Fruit fly (Drosophila melanogaster) whole organism, embryonic: ENCODE data around the gene Tnpo-SR.

Experiments
- CG15269 ChIP-seq: fragments of 200-800 bp; sonication (Bioruptor generic); optimal IDR thresholded peaks from 2 replicates; lab custom pipeline; 2018; ENCODE audit warnings: missing biosample characterization, mild to moderate bottlenecking, missing genetic modification characterization, moderate library complexity
- CG16779 ChIP-seq: fragments of 200-800 bp; sonication (Bioruptor generic); IDR thresholded peaks from 2 replicates; pipeline ENCODE4 v1.3.6; 2022; ENCODE audit warnings: missing biosample characterization, missing genetic modification characterization
- CG32532 ChIP-seq: fragments of 200-800 bp; sonication (Bioruptor generic); IDR thresholded peaks from 2 replicates; pipeline ENCODE4 v1.3.6; 2022; ENCODE audit warnings: missing biosample characterization, missing genetic modification characterization
- CG43689 ChIP-seq: fragments of 200-800 bp; sonication (Bioruptor generic); IDR thresholded peaks from 2 replicates; pipeline ENCODE4 v1.3.6; 2022; ENCODE audit warnings: missing biosample characterization, missing genetic modification characterization
- CG6272 ChIP-seq: fragments of 200-800 bp; sonication (Bioruptor generic); IDR thresholded peaks from 2 replicates; pipeline ENCODE4 v1.3.6; 2022; ENCODE audit warnings: missing biosample characterization, missing genetic modification characterization
- CG7786 ChIP-seq: fragments of 200-800 bp; sonication (Bioruptor generic); optimal IDR thresholded peaks from 2 replicates; lab custom pipeline; 2016; ENCODE audit warnings: missing biosample characterization, missing genetic modification characterization
- Dfd ChIP-seq, 2 experiments: fragments of >200 bp; optimal IDR thresholded peaks; 2 replicates each; lab custom pipeline; 2017; ENCODE audit warnings: missing biosample characterization in 2 of 2, missing genetic modification characterization in 2 of 2
- Sin3A ChIP-seq: fragments of >200 bp; optimal IDR thresholded peaks from 2 replicates; lab custom pipeline; 2018
- dimm ChIP-seq: fragments of 200-800 bp; sonication (Bioruptor generic); IDR thresholded peaks from 2 replicates; pipeline ENCODE4 v1.3.6; 2022; ENCODE audit warnings: missing biosample characterization, missing genetic modification characterization

DNA sequence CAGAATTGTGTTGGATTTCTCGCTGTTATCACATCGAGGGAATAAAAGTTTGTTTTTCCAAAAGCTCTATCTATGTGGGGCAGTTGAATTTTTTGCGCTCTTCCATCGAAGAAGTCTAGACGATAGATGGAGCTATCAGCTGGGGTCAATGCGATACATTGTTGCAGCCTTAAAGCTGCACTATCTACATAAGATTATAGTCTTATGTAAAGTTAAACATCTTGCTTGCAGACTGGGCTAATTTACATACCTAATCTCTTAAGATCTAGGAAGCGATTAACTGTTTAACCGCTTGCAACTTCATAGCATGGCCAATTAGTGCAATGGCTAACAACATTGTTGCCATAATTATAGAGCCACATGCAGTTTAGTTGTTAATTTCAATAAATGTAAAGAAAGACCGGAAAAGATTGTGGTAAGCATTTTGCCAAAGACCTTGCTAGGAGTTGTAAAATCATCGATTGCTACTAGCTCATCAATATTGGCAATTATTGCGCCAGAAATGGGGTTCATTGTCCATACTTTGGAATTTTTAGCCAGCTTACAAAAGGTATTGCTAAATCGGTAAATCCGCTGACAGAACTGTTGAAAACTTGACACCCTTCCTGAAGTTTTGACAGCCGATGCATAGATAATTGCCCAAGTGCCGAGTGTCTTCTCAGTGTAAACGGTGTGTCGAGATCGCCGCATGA is 27.4 kb upstream of the Tnpo-SR start:
- TF ChIP-seq CG16779 (GFP tag; lab: Robert Waterston, UW) = no peak
- no peak for TF ChIP-seq CG7786 (GFP tag; lab: Kevin White, UChicago)
- TF ChIP-seq CG6272 = no peak
- TF ChIP-seq CG32532 (GFP tag; lab: Robert Waterston, UW) = no peak
- no peak for TF ChIP-seq dimm (GFP tag; lab: Robert Waterston, UW)
- no peak for TF ChIP-seq CG15269
- TF ChIP-seq Sin3A (lab: Kevin White, UChicago) = no peak
- TF ChIP-seq CG43689 (GFP tag; lab: Robert Waterston, UW) = no peak
- TF ChIP-seq Dfd (GFP tag; optimal IDR thresholded peaks at IDR 0.05; lab: Kevin White, UChicago) = no peak
